Fruit fly (Drosophila melanogaster): ENCODE data around the gene CG7384.

The CG7384 gene

dm6 chr2L:10516470-10517048 is 6.3 kb upstream of the CG7384 start (continued):
- TF ChIP-seq Xrp1 (GFP tag; IDR thresholded peaks at IDR 0.05) (0 out of 2 replicates have a peak, but pooled peaks have one; percentile 16), sd (tag; optimal IDR thresholded peaks at IDR 0.05) (peak; percentile 22), dati (GFP tag; IDR thresholded peaks at IDR 0.05) (no peak), C15 (GFP tag; IDR thresholded peaks at IDR 0.05) (no peak), CG5953 (GFP tag; IDR thresholded peaks at IDR 0.05) (no peak), CG4617 (GFP tag; optimal IDR thresholded peaks at IDR 0.05; ENCODE audit: borderline replicate concordance) (no peak), sr (GFP tag; IDR thresholded peaks at IDR 0.05) (no peak), CG7372 (GFP tag; IDR thresholded peaks at IDR 0.05) (no peak), CHES-1-like (GFP tag; optimal IDR thresholded peaks at IDR 0.05) (no peak), caup (GFP tag; optimal IDR thresholded peaks at IDR 0.05; ENCODE audit: severe bottlenecking) (peak; percentile 33), CG34376 (GFP tag; optimal IDR thresholded peaks at IDR 0.05) (peak; percentile 21), pb (GFP tag; optimal IDR thresholded peaks at IDR 0.05) (no peak), insv (GFP tag; optimal IDR thresholded peaks at IDR 0.05) (peak in 1 of 2 experiments; percentile 28), Sox102F (GFP tag; optimal IDR thresholded peaks at IDR 0.05) (no peak), Blimp-1 (GFP tag; optimal IDR thresholded peaks at IDR 0.05) (no peak), CG2116 (GFP tag; optimal IDR thresholded peaks at IDR 0.05) (peak; percentile 59), CG8924 (tag; optimal IDR thresholded peaks at IDR 0.05) (peak; percentile 12), sens (GFP tag) (peak; percentile 83), klu (GFP tag; IDR thresholded peaks at IDR 0.05) (no peak), peb (GFP tag; IDR thresholded peaks at IDR 0.05) (0 out of 2 replicates have a peak, but pooled peaks have one; percentile 11), Hmx (GFP tag; optimal IDR thresholded peaks at IDR 0.05) (no peak), CG3163 (GFP tag; optimal IDR thresholded peaks at IDR 0.05) (no peak), Dad (GFP tag; optimal IDR thresholded peaks at IDR 0.05) (no peak), CG4360 (GFP tag; IDR thresholded peaks at IDR 0.05) (0 out of 2 replicates have a peak, but pooled peaks have one; percentile 28), bab2 (GFP tag; optimal IDR thresholded peaks at IDR 0.05) (peak; percentile 8), Ssrp (tag; optimal IDR thresholded peaks at IDR 0.05) (no peak), row (GFP tag; IDR thresholded peaks at IDR 0.05) (peak; percentile 56; the same call in 2 of the 3 replicates), CG11456 (GFP tag; IDR thresholded peaks at IDR 0.05) (peak; percentile 63; the same call in 1 of the 3 replicates), CG13624 (GFP tag; optimal IDR thresholded peaks at IDR 0.05) (peak; percentile 60), her (GFP tag; optimal IDR thresholded peaks at IDR 0.05) (peak; percentile 64), CG18011 (GFP tag; optimal IDR thresholded peaks at IDR 0.05) (peak; percentile 30), Vsx1 (GFP tag; optimal IDR thresholded peaks at IDR 0.05) (no peak), dmrt11E (tag; optimal IDR thresholded peaks at IDR 0.05) (no peak), Gsc (GFP tag; IDR thresholded peaks at IDR 0.05) (no peak), gt (GFP tag; IDR thresholded peaks at IDR 0.05) (no peak), CG15269 (tag; optimal IDR thresholded peaks at IDR 0.05) (peak; percentile 26), odd (GFP tag; optimal IDR thresholded peaks at IDR 0.05) (no peak), Antp (GFP tag; optimal IDR thresholded peaks at IDR 0.05) (peak; percentile 48), ro (GFP tag; IDR thresholded peaks at IDR 0.05) (no peak), vfl (GFP tag; optimal IDR thresholded peaks at IDR 0.05) (no peak), CG11696 (GFP tag; IDR thresholded peaks at IDR 0.05) (no peak), aop (GFP tag; IDR thresholded peaks at IDR 0.05) (no peak), BEAF-32 (GFP tag; optimal IDR thresholded peaks at IDR 0.05) (peak; percentile 55), lab (GFP tag; optimal IDR thresholded peaks at IDR 0.05) (peak; percentile 70), Fer1 (GFP tag; optimal IDR thresholded peaks at IDR 0.05) (peak; percentile 71), CG12299 (tag; optimal IDR thresholded peaks at IDR 0.05) (no peak), Asciz (GFP tag; optimal IDR thresholded peaks at IDR 0.05) (no peak), Spps (tag; optimal IDR thresholded peaks at IDR 0.05) (no peak), Abd-B (GFP tag; optimal IDR thresholded peaks at IDR 0.05) (peak; percentile 8), pfk (GFP tag; optimal IDR thresholded peaks at IDR 0.05) (no peak)
